Worm (Caenorhabditis elegans): ENCODE results near the gene pkc-2.

Gene pkc-2

DNA sequence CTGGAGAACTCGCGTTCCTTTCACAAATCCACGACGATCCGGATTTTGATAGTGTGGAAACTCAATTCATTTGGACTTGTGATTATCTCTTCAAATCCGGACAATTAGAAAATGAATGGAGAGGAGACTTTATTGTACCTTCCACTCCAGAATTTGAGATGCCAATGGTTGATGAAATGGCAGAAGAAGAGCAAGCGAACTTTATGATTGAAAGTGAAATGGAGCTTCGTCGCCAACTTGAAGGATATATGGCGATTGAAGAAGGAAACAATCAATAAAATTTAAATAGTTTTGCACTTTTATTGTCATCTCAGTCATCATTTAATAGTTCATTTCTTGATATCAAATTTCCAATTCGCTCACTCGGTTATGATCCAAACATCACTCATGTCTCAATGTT is 24.1 kb downstream of the pkc-2 start:
- no peak for TF ChIP-seq fax-1 (tag; optimal IDR thresholded peaks at IDR 0.05)
- no peak for TF ChIP-seq sox-4 (tag; optimal IDR thresholded peaks at IDR 0.05)
- TF ChIP-seq unc-55 (GFP tag; optimal IDR thresholded peaks at IDR 0.05), result no peak
- TF ChIP-seq hlh-6 (tag; optimal IDR thresholded peaks at IDR 0.05), result no peak
- no peak for TF ChIP-seq elt-2 (tag; optimal IDR thresholded peaks at IDR 0.05)
- no peak for TF ChIP-seq eyg-1 (tag; optimal IDR thresholded peaks at IDR 0.05)
- no peak for TF ChIP-seq hlh-15 (tag; optimal IDR thresholded peaks at IDR 0.05)
- no peak for TF ChIP-seq Y22D7AL.16 (tag; optimal IDR thresholded peaks at IDR 0.05)
- no peak for TF ChIP-seq dve-1 (tag; optimal IDR thresholded peaks at IDR 0.05)
- no peak for TF ChIP-seq pros-1 (tag; optimal IDR thresholded peaks at IDR 0.05)
- no peak for TF ChIP-seq K09A11.1 (tag; optimal IDR thresholded peaks at IDR 0.05; ENCODE audit: insufficient read depth)
- no peak for TF ChIP-seq lim-6 (tag; optimal IDR thresholded peaks at IDR 0.05)
- no peak for TF ChIP-seq npax-4 (tag; optimal IDR thresholded peaks at IDR 0.05)
- TF ChIP-seq ceh-45 (GFP tag; IDR thresholded peaks at IDR 0.05), result no peak
- no peak for TF ChIP-seq ama-1 (optimal IDR thresholded peaks at IDR 0.05)

ce11 chrX:9391345-9391744 is 26.7 kb downstream of the pkc-2 start, which contains the start of gene C23F12.3:
C23F12.3 (plus strand) TSS chrX:9391645.
- TF ChIP-seq nhr-11 (tag; optimal IDR thresholded peaks at IDR 0.05), result no peak
- TF ChIP-seq npax-4 (tag; optimal IDR thresholded peaks at IDR 0.05), result no peak
- TF ChIP-seq sox-2 (GFP tag; IDR thresholded peaks at IDR 0.05), result no peak
- TF ChIP-seq pax-1 (tag; optimal IDR thresholded peaks at IDR 0.05), result no peak
- no peak for TF ChIP-seq K02D7.2 (tag; optimal IDR thresholded peaks at IDR 0.05)
- no peak for TF ChIP-seq K09A11.1 (tag; optimal IDR thresholded peaks at IDR 0.05; ENCODE audit: insufficient read depth)
- no peak for TF ChIP-seq unc-55 (GFP tag; optimal IDR thresholded peaks at IDR 0.05)
- no peak for TF ChIP-seq sdc-2 (tag; optimal IDR thresholded peaks at IDR 0.05)
- TF ChIP-seq tbx-7 (tag; optimal IDR thresholded peaks at IDR 0.05), result no peak
- no peak for TF ChIP-seq ttx-3 (tag; optimal IDR thresholded peaks at IDR 0.05)
- TF ChIP-seq ceh-30 (tag; optimal IDR thresholded peaks at IDR 0.05), result no peak
- TF ChIP-seq pros-1 (tag; optimal IDR thresholded peaks at IDR 0.05), result no peak
- TF ChIP-seq dmd-4 (tag; optimal IDR thresholded peaks at IDR 0.05; ENCODE audit: borderline replicate concordance), result no peak
- TF ChIP-seq elt-2 (tag; optimal IDR thresholded peaks at IDR 0.05), result no peak
- TF ChIP-seq pqm-1 (tag; optimal IDR thresholded peaks at IDR 0.05), result no peak
- TF ChIP-seq ztf-16 (tag; optimal IDR thresholded peaks at IDR 0.05), result no peak
- no peak for TF ChIP-seq F13H6.1 (tag; optimal IDR thresholded peaks at IDR 0.05)
- TF ChIP-seq dve-1 (tag; optimal IDR thresholded peaks at IDR 0.05), result no peak

- TF ChIP-seq tbx-7 (tag; optimal IDR thresholded peaks at IDR 0.05) (no peak), unc-3 (GFP tag; conservative IDR thresholded peaks at IDR 0.05) (no peak), unc-3 (tag; optimal IDR thresholded peaks at IDR 0.05) (no peak), ceh-24 (tag; optimal IDR thresholded peaks at IDR 0.05) (no peak), fkh-6 (tag; optimal IDR thresholded peaks at IDR 0.05) (no peak), sox-2 (GFP tag; IDR thresholded peaks at IDR 0.05) (no peak), hlh-13 (GFP tag; optimal IDR thresholded peaks at IDR 0.05) (no peak), ceh-9 (tag; optimal IDR thresholded peaks at IDR 0.05) (no peak), ceh-30 (tag; optimal IDR thresholded peaks at IDR 0.05) (no peak), unc-55 (GFP tag; optimal IDR thresholded peaks at IDR 0.05) (no peak), pqm-1 (tag; optimal IDR thresholded peaks at IDR 0.05) (no peak), ztf-16 (tag; optimal IDR thresholded peaks at IDR 0.05) (no peak), dmd-4 (tag; optimal IDR thresholded peaks at IDR 0.05; ENCODE audit: borderline replicate concordance) (no peak), ttx-3 (tag; optimal IDR thresholded peaks at IDR 0.05) (no peak), hlh-6 (tag; optimal IDR thresholded peaks at IDR 0.05) (no peak), C38D4.7 (GFP tag; optimal IDR thresholded peaks at IDR 0.05) (no peak), ceh-31 (tag; optimal IDR thresholded peaks at IDR 0.05) (no peak)
Measured at ce11 chrX:9393750-9394149, 29.1 kb downstream of the pkc-2 start, which contains the start of gene C23F12.9. C23F12.9 (plus strand) TSS chrX:9394050.

- no peak for TF ChIP-seq nhr-232 (tag; optimal IDR thresholded peaks at IDR 0.05)
- no peak for TF ChIP-seq sox-4 (tag; optimal IDR thresholded peaks at IDR 0.05)
- TF ChIP-seq ceh-19 (GFP tag; optimal IDR thresholded peaks at IDR 0.05), result no peak
- TF ChIP-seq hlh-30 (tag; optimal IDR thresholded peaks at IDR 0.05; ENCODE audit: insufficient read depth), result no peak
- no peak for TF ChIP-seq unc-3 (GFP tag; conservative IDR thresholded peaks at IDR 0.05)
- no peak for TF ChIP-seq unc-3 (tag; optimal IDR thresholded peaks at IDR 0.05)
- no peak for TF ChIP-seq elt-4 (tag; optimal IDR thresholded peaks at IDR 0.05)
- TF ChIP-seq elt-2 (tag; optimal IDR thresholded peaks at IDR 0.05), result no peak
- TF ChIP-seq ref-2 (tag; optimal IDR thresholded peaks at IDR 0.05), result no peak
- TF ChIP-seq ztf-16 (tag; optimal IDR thresholded peaks at IDR 0.05), result no peak
- TF ChIP-seq fkh-6 (tag; optimal IDR thresholded peaks at IDR 0.05), result no peak
- no peak for TF ChIP-seq pax-1 (tag; optimal IDR thresholded peaks at IDR 0.05)
- TF ChIP-seq C08G9.2 (tag; optimal IDR thresholded peaks at IDR 0.05), result no peak
- no peak for TF ChIP-seq pha-4 (tag; optimal IDR thresholded peaks at IDR 0.05)
- no peak for TF ChIP-seq hlh-15 (tag; optimal IDR thresholded peaks at IDR 0.05)
- TF ChIP-seq ttx-3 (tag; optimal IDR thresholded peaks at IDR 0.05), result no peak
- no peak for TF ChIP-seq lim-6 (tag; optimal IDR thresholded peaks at IDR 0.05)
Measured at ce11 chrX:9397401-9397800, 32.8 kb downstream of the pkc-2 start, which contains the start of gene fln-2. fln-2 (plus strand) TSS chrX:9397701.
